Fruit fly (Drosophila melanogaster) whole organism, embryonic: Measurements from ENCODE around the gene tinc.
A peak's percentile ranks its signal among the peaks of the same experiment; 100 is the strongest.

ENCODE experiments used
- Atf-2 ChIP-seq: fragments of 200-800 bp; sonication (Bioruptor generic); optimal IDR thresholded peaks from 2 replicates; lab custom pipeline; 2016; ENCODE audit warnings: missing biosample characterization, missing genetic modification characterization
- Bgb ChIP-seq: fragments of 200-800 bp; sonication (Bioruptor generic); IDR thresholded peaks from 2 replicates; pipeline ENCODE4 v1.3.6; 2022; ENCODE audit warnings: missing biosample characterization, missing genetic modification characterization; ENCODE audit not compliant: partially characterized antibody
- CG11093 ChIP-seq: fragments of 200-800 bp; sonication (Bioruptor generic); IDR thresholded peaks from 3 replicates; pipeline ENCODE4 v1.3.6; 2022; ENCODE audit warnings: missing biosample characterization, missing genetic modification characterization
- CG11456 ChIP-seq: fragments of 200-800 bp; sonication (Bioruptor generic); IDR thresholded peaks from 3 replicates; pipeline ENCODE4 v1.3.6; 2022; ENCODE audit warnings: missing biosample characterization, missing genetic modification characterization
- CG11695 ChIP-seq: fragments of 200-800 bp; sonication (Bioruptor generic); IDR thresholded peaks from 3 replicates; pipeline ENCODE4 v1.3.6; 2022; ENCODE audit warnings: missing biosample characterization, missing genetic modification characterization
- CG11723 ChIP-seq: fragments of 200-800 bp; sonication (Bioruptor generic); optimal IDR thresholded peaks from 2 replicates; lab custom pipeline; 2017; ENCODE audit warnings: missing biosample characterization, mild to moderate bottlenecking, missing genetic modification characterization
- CG12155 ChIP-seq: fragments of 200-800 bp; sonication (Bioruptor generic); optimal IDR thresholded peaks from 3 replicates; lab custom pipeline; 2016; ENCODE audit warnings: missing biosample characterization, missing genetic modification characterization
- CG15073 ChIP-seq: fragments of 200-800 bp; sonication (Bioruptor generic); optimal IDR thresholded peaks from 2 replicates; lab custom pipeline; 2016; ENCODE audit warnings: missing biosample characterization, missing genetic modification characterization
- CG1529 ChIP-seq: fragments of 200-800 bp; sonication (Bioruptor generic); optimal IDR thresholded peaks from 3 replicates; lab custom pipeline; 2018; ENCODE audit warnings: missing biosample characterization, missing genetic modification characterization
- CG17186 ChIP-seq: fragments of 200-800 bp; sonication (Bioruptor generic); optimal IDR thresholded peaks from 3 replicates; lab custom pipeline; 2017; ENCODE audit warnings: missing biosample characterization, missing genetic modification reagents, missing genetic modification characterization
- CG18599 ChIP-seq: fragments of 200-800 bp; sonication (Bioruptor generic); optimal IDR thresholded peaks from 3 replicates; lab custom pipeline; 2017; ENCODE audit warnings: missing biosample characterization, missing genetic modification characterization, mild to moderate bottlenecking, moderate library complexity, missing genetic modification reagents
- CG3726 ChIP-seq: fragments of 200-800 bp; sonication (Bioruptor generic); IDR thresholded peaks from 3 replicates; pipeline ENCODE4, ENCODE4 v1.3.6; 2022; ENCODE audit warnings: missing biosample characterization, missing genetic modification characterization
- CG4282 ChIP-seq: fragments of 200-800 bp; sonication (Bioruptor generic); optimal IDR thresholded peaks from 2 replicates; lab custom pipeline; 2016; ENCODE audit warnings: missing biosample characterization, missing genetic modification characterization
- CG6813 ChIP-seq: fragments of 200-800 bp; sonication (Bioruptor generic); optimal IDR thresholded peaks from 2 replicates; lab custom pipeline; 2017; ENCODE audit warnings: missing biosample characterization, missing genetic modification characterization, mild to moderate bottlenecking, moderate library complexity, missing genetic modification reagents
- D ChIP-seq, 2 experiments: fragments of 200-800 bp in 1 of 2; fragments of >200 bp in 1 of 2; sonication (Bioruptor generic) in 1 of 2; optimal IDR thresholded peaks; 2 replicates in 1 of 2; 3 replicates in 1 of 2; lab custom pipeline; 2017; ENCODE audit warnings: mild to moderate bottlenecking in 1 of 2, missing biosample characterization in 1 of 2, missing genetic modification characterization in 1 of 2, missing genetic modification reagents in 1 of 2
- Doc3 ChIP-seq: fragments of 200-800 bp; sonication (Bioruptor generic); IDR thresholded peaks from 3 replicates; pipeline ENCODE4 v1.3.6; 2022; ENCODE audit warnings: missing biosample characterization, missing genetic modification characterization; ENCODE audit not compliant: partially characterized antibody
- Hmx ChIP-seq: fragments of 200-800 bp; sonication (Bioruptor generic); optimal IDR thresholded peaks from 2 replicates; lab custom pipeline; 2016; ENCODE audit warnings: missing biosample characterization, missing genetic modification characterization
- Lhr ChIP-seq: fragments of 200-800 bp; sonication (Bioruptor generic); optimal IDR thresholded peaks from 3 replicates; lab custom pipeline; 2017; ENCODE audit warnings: mild to moderate bottlenecking, missing biosample characterization, missing genetic modification reagents, missing genetic modification characterization
- Max ChIP-seq: fragments of 200-800 bp; sonication (Bioruptor generic); optimal IDR thresholded peaks from 2 replicates; lab custom pipeline; 2016; ENCODE audit warnings: missing biosample characterization, mild to moderate bottlenecking, missing genetic modification characterization
- Med ChIP-seq: fragments of 200-800 bp; sonication (Bioruptor generic); peaks from one replicate; lab custom pipeline; 2016; ENCODE audit warnings: missing biosample characterization, missing genetic modification characterization, mild to moderate bottlenecking, inconsistent platforms, moderate library complexity
- Nf-YC ChIP-seq: fragments of 200-800 bp; optimal IDR thresholded peaks from 3 replicates; lab custom pipeline; 2019; ENCODE audit warnings: missing biosample characterization, mild to moderate bottlenecking, missing genetic modification characterization, moderate library complexity
- PHDP ChIP-seq: fragments of 200-800 bp; sonication (Bioruptor generic); optimal IDR thresholded peaks from 3 replicates; lab custom pipeline; 2018; ENCODE audit warnings: missing biosample characterization, mild to moderate bottlenecking, missing genetic modification characterization, moderate library complexity
- Rx ChIP-seq: fragments of 200-800 bp; sonication (Bioruptor generic); IDR thresholded peaks from 2 replicates; pipeline ENCODE4 v1.3.6; 2022; ENCODE audit warnings: missing biosample characterization, missing genetic modification characterization
- YL-1 ChIP-seq: fragments of 200-800 bp; sonication (Bioruptor generic); optimal IDR thresholded peaks from 3 replicates; lab custom pipeline; 2017; ENCODE audit warnings: missing biosample characterization, mild to moderate bottlenecking, missing genetic modification characterization
- bab2 ChIP-seq: fragments of 200-800 bp; sonication (Bioruptor generic); optimal IDR thresholded peaks from 2 replicates; lab custom pipeline; 2016; ENCODE audit warnings: missing biosample characterization, missing genetic modification characterization
- cas ChIP-seq: fragments of 200-800 bp; sonication (Bioruptor generic); IDR thresholded peaks from 2 replicates; pipeline ENCODE4 v1.3.6; 2022; ENCODE audit warnings: missing biosample characterization, missing genetic modification characterization
- cg ChIP-seq: fragments of 200-800 bp; sonication (Bioruptor generic); optimal IDR thresholded peaks from 3 replicates; lab custom pipeline; 2019; ENCODE audit warnings: missing biosample characterization, mild to moderate bottlenecking, missing genetic modification characterization, moderate library complexity
- chif ChIP-seq, 2 experiments: fragments of 200-800 bp; sonication (Bioruptor generic); optimal IDR thresholded peaks; 3 replicates each; lab custom pipeline; 2016; ENCODE audit warnings: missing biosample characterization in 2 of 2, missing genetic modification characterization in 2 of 2
- croc ChIP-seq: fragments of 200-800 bp; sonication (Bioruptor generic); conservative IDR thresholded peaks from 3 replicates; pipeline ENCODE4 v1.3.6; 2022; ENCODE audit warnings: missing biosample characterization, missing genetic modification characterization
- cwo ChIP-seq: fragments of 200-800 bp; sonication (Bioruptor generic); optimal IDR thresholded peaks from 3 replicates; lab custom pipeline; 2017; ENCODE audit warnings: missing biosample characterization, missing genetic modification characterization, mild to moderate bottlenecking, moderate library complexity, missing genetic modification reagents
- ems ChIP-seq: fragments of 200-800 bp; sonication (Bioruptor generic); optimal IDR thresholded peaks from 3 replicates; lab custom pipeline; 2016; ENCODE audit warnings: missing biosample characterization, missing genetic modification characterization
- gcm ChIP-seq: fragments of 200-800 bp; sonication (Bioruptor generic); optimal IDR thresholded peaks from 2 replicates; lab custom pipeline; 2019; ENCODE audit warnings: missing biosample characterization, mild to moderate bottlenecking, missing genetic modification characterization, moderate library complexity
- gcm2 ChIP-seq: fragments of 200-800 bp; sonication (Bioruptor generic); optimal IDR thresholded peaks from 2 replicates; lab custom pipeline; 2016; ENCODE audit warnings: missing biosample characterization, missing genetic modification characterization
- gt ChIP-seq: fragments of 200-800 bp; sonication (Bioruptor generic); IDR thresholded peaks from 2 replicates; pipeline ENCODE4 v1.3.6; 2022; ENCODE audit warnings: missing biosample characterization, missing genetic modification characterization
- ham ChIP-seq: fragments of 200-800 bp; sonication (Bioruptor generic); IDR thresholded peaks from 2 replicates; pipeline ENCODE4 v1.3.6; 2022; ENCODE audit warnings: missing biosample characterization, missing genetic modification characterization
- hkb ChIP-seq, 2 experiments: fragments of 200-800 bp in 1 of 2; fragments of >200 bp in 1 of 2; sonication (Bioruptor generic) in 1 of 2; IDR thresholded peaks in 1 of 2; optimal IDR thresholded peaks in 1 of 2; 2 replicates each; pipeline versions ENCODE4 v1.3.6 to Lab custom; 2017 to 2022; ENCODE audit warnings: missing biosample characterization in 1 of 2, missing genetic modification characterization in 1 of 2
- kni ChIP-seq: fragments of 200-800 bp; sonication (Bioruptor generic); optimal IDR thresholded peaks from 3 replicates; lab custom pipeline; 2017; ENCODE audit warnings: mild to moderate bottlenecking, missing biosample characterization, missing genetic modification reagents, missing genetic modification characterization
- maf-S ChIP-seq: fragments of 200-800 bp; sonication (Bioruptor generic); optimal IDR thresholded peaks from 2 replicates; lab custom pipeline; 2016; ENCODE audit warnings: missing biosample characterization, missing genetic modification characterization
- oc ChIP-seq: fragments of 200-800 bp; sonication (Bioruptor generic); optimal IDR thresholded peaks from 2 replicates; lab custom pipeline; 2018; ENCODE audit warnings: missing biosample characterization, mild to moderate bottlenecking, missing genetic modification characterization, moderate library complexity
- pho ChIP-seq: fragments of 200-800 bp; sonication (Bioruptor generic); optimal IDR thresholded peaks from 2 replicates; lab custom pipeline; 2016; ENCODE audit warnings: missing biosample characterization, missing genetic modification characterization
- rib ChIP-seq: fragments of 200-800 bp; sonication (Bioruptor generic); IDR thresholded peaks from 2 replicates; pipeline ENCODE4 v1.3.6; 2022; ENCODE audit warnings: missing biosample characterization, missing genetic modification characterization
- schlank ChIP-seq: fragments of 200-800 bp; sonication (Bioruptor generic); optimal IDR thresholded peaks from 2 replicates; lab custom pipeline; 2018; ENCODE audit warnings: missing biosample characterization, mild to moderate bottlenecking, missing genetic modification characterization
- sens ChIP-seq: fragments of 200-800 bp; sonication (Bioruptor generic); peaks from one replicate; lab custom pipeline; 2016; ENCODE audit warnings: missing biosample characterization, missing genetic modification characterization
- sens-2 ChIP-seq: fragments of 200-800 bp; sonication (Bioruptor generic); IDR thresholded peaks from 2 replicates; pipeline ENCODE4 v1.3.6; 2022; ENCODE audit warnings: missing biosample characterization, missing genetic modification characterization
- sisA ChIP-seq: fragments of 200-800 bp; sonication (Bioruptor generic); IDR thresholded peaks from 2 replicates; pipeline ENCODE4 v1.3.6; 2022; ENCODE audit warnings: missing biosample characterization, missing genetic modification characterization
- trem ChIP-seq: fragments of 200-800 bp; optimal IDR thresholded peaks from 3 replicates; lab custom pipeline; 2019; ENCODE audit warnings: missing biosample characterization, mild to moderate bottlenecking, missing genetic modification characterization, moderate library complexity
- z ChIP-seq: fragments of 200-800 bp; sonication (Bioruptor generic); IDR thresholded peaks from 3 replicates; pipeline ENCODE4 v1.3.6; 2022; ENCODE audit warnings: missing biosample characterization, missing genetic modification characterization
- zen2 ChIP-seq: fragments of 200-800 bp; sonication (Bioruptor generic); IDR thresholded peaks from 3 replicates; pipeline ENCODE4 v1.3.6; 2022; ENCODE audit warnings: missing biosample characterization, missing genetic modification characterization; ENCODE audit not compliant: partially characterized antibody

tinc gene

dm6 chr3R:17919108-17919882 lies 108.0 kb downstream of the tinc start, which contains the start of gene cpo (continued):
- TF ChIP-seq CG11456 (GFP tag; lab: Robert Waterston, UW) (peak; percentile 95), Med (peak; percentile 99), CG11695 (GFP tag; lab: Robert Waterston, UW) (peak; percentile 71), CG11723 (GFP tag; lab: Kevin White, UChicago) (peak; percentile 86), D (optimal IDR thresholded peaks at IDR 0.05; lab: Kevin White, UChicago) (no peak), D (GFP tag; optimal IDR thresholded peaks at IDR 0.05; lab: Kevin White, UChicago) (peak; percentile 87), cg (GFP tag; lab: Kevin White, UChicago) (no peak), Rx (GFP tag; lab: Robert Waterston, UW) (peak; percentile 92), schlank (tag; lab: Kevin White, UChicago) (peak; percentile 91), CG3726 (GFP tag; lab: Robert Waterston, UW) (peak; percentile 78; the same call in 2 of the 3 replicates), CG18599 (GFP tag; lab: Kevin White, UChicago) (peak; percentile 93), CG17186 (peak; percentile 84), maf-S (GFP tag; lab: Kevin White, UChicago) (peak; percentile 43), sens-2 (GFP tag; lab: Robert Waterston, UW) (peak; percentile 91), chif (GFP tag; optimal IDR thresholded peaks at IDR 0.05; lab: Kevin White, UChicago) (peak; percentile 69 to 77), hkb (optimal IDR thresholded peaks at IDR 0.05; lab: Kevin White, UChicago) (no peak), hkb (GFP tag; IDR thresholded peaks at IDR 0.05; lab: Robert Waterston, UW) (peak; percentile 85), Atf-2 (GFP tag; lab: Kevin White, UChicago) (peak; percentile 61), CG1529 (GFP tag; lab: Kevin White, UChicago) (peak; percentile 87), z (GFP tag; lab: Robert Waterston, UW) (peak; percentile 69; the same call in 2 of the 3 replicates), CG15073 (GFP tag; lab: Kevin White, UChicago) (no peak), Bgb (no peak), CG12155 (GFP tag; lab: Kevin White, UChicago) (peak; percentile 51), zen2 (GFP tag; lab: Robert Waterston, UW) (no peak), kni (peak; percentile 60), croc (GFP tag; lab: Robert Waterston, UW) (peak; percentile 71; the same call in 2 of the 3 replicates), CG11093 (GFP tag; lab: Robert Waterston, UW) (peak; percentile 64; the same call in 1 of the 3 replicates), rib (no peak), Nf-YC (tag; lab: Kevin White, UChicago) (peak; percentile 56), cwo (GFP tag; lab: Kevin White, UChicago) (peak; percentile 65), trem (tag; lab: Kevin White, UChicago) (peak; percentile 72), pho (GFP tag; lab: Kevin White, UChicago) (peak; percentile 79), gt (peak; percentile 73), Lhr (GFP tag; lab: Kevin White, UChicago) (peak; percentile 87), gcm2 (peak; percentile 68), ems (GFP tag; lab: Kevin White, UChicago) (peak; percentile 60), Doc3 (GFP tag; lab: Robert Waterston, UW) (no peak), ham (GFP tag; lab: Robert Waterston, UW) (peak; percentile 76; the same call in 1 of the 2 replicates), CG6813 (GFP tag; lab: Kevin White, UChicago) (peak; percentile 97), cas (GFP tag; lab: Robert Waterston, UW) (peak; percentile 40; the same call in 1 of the 2 replicates), Hmx (no peak), CG4282 (GFP tag; lab: Kevin White, UChicago) (no peak), Max (GFP tag; lab: Kevin White, UChicago) (peak; percentile 54), oc (tag; lab: Kevin White, UChicago) (peak; percentile 73), gcm (GFP tag; lab: Kevin White, UChicago) (peak; percentile 79), sisA (peak; percentile 41; the same call in 1 of the 2 replicates), YL-1 (GFP tag; lab: Kevin White, UChicago) (peak; percentile 80), bab2 (GFP tag; lab: Kevin White, UChicago) (peak; percentile 61), sens (GFP tag; lab: Kevin White, UChicago) (peak; percentile 95), PHDP (tag; lab: Kevin White, UChicago) (peak; percentile 92)
